Fruit fly (Drosophila melanogaster) whole organism, embryonic: Measurements from ENCODE around the gene Psa.

Experiments
- CG10431 ChIP-seq: fragments of 200-800 bp; sonication (Bioruptor generic); optimal IDR thresholded peaks from 3 replicates; lab custom pipeline; 2018; ENCODE audit warnings: missing biosample characterization, mild to moderate bottlenecking, missing genetic modification characterization
- CG13424 ChIP-seq: fragments of 200-800 bp; sonication (Bioruptor generic); optimal IDR thresholded peaks from 2 replicates; lab custom pipeline; 2019; ENCODE audit warnings: missing biosample characterization, mild to moderate bottlenecking, missing genetic modification characterization, moderate library complexity
- CG13775 ChIP-seq: fragments of 200-800 bp; sonication (Bioruptor generic); optimal IDR thresholded peaks from 3 replicates; lab custom pipeline; 2017; ENCODE audit warnings: missing biosample characterization, mild to moderate bottlenecking, missing genetic modification characterization
- CG14050 ChIP-seq: fragments of 200-800 bp; sonication (Bioruptor generic); IDR thresholded peaks from 3 replicates; pipeline ENCODE4 v1.3.6; 2022; ENCODE audit warnings: missing biosample characterization, missing genetic modification characterization
- CG17385 ChIP-seq: fragments of 200-800 bp; sonication (Bioruptor generic); optimal IDR thresholded peaks from 3 replicates; lab custom pipeline; 2018; ENCODE audit warnings: missing biosample characterization, mild to moderate bottlenecking, missing genetic modification characterization
- CG17612 ChIP-seq: fragments of 200-800 bp; sonication (Bioruptor generic); IDR thresholded peaks from 2 replicates; pipeline ENCODE4 v1.3.6; 2022; ENCODE audit warnings: missing biosample characterization, missing genetic modification characterization
- CG1832 ChIP-seq: fragments of 200-800 bp; sonication (Bioruptor generic); optimal IDR thresholded peaks from 2 replicates; lab custom pipeline; 2017; ENCODE audit warnings: missing biosample characterization, mild to moderate bottlenecking, missing genetic modification characterization, inconsistent platforms
- CG18619 ChIP-seq: fragments of 200-800 bp; sonication (Bioruptor generic); optimal IDR thresholded peaks from 3 replicates; lab custom pipeline; 2017; ENCODE audit warnings: missing biosample characterization, mild to moderate bottlenecking, missing genetic modification characterization
- CG2678 ChIP-seq: fragments of 200-800 bp; sonication (Bioruptor generic); optimal IDR thresholded peaks from 3 replicates; lab custom pipeline; 2019; ENCODE audit warnings: missing biosample characterization, mild to moderate bottlenecking, missing genetic modification characterization, moderate library complexity
- CG30403 ChIP-seq: fragments of 200-800 bp; sonication (Bioruptor generic); optimal IDR thresholded peaks from 3 replicates; lab custom pipeline; 2016; ENCODE audit warnings: missing biosample characterization, missing genetic modification characterization
- CG3995 ChIP-seq: fragments of 200-800 bp; sonication (Bioruptor generic); optimal IDR thresholded peaks from 3 replicates; lab custom pipeline; 2016; ENCODE audit warnings: missing biosample characterization, missing genetic modification characterization
- CG6254 ChIP-seq: fragments of 200-800 bp; sonication (Bioruptor generic); optimal IDR thresholded peaks from 3 replicates; lab custom pipeline; 2017; ENCODE audit warnings: mild to moderate bottlenecking, missing biosample characterization, missing genetic modification reagents, missing genetic modification characterization
- CG7271 ChIP-seq: fragments of 200-800 bp; sonication (Bioruptor generic); optimal IDR thresholded peaks from 2 replicates; lab custom pipeline; 2018; ENCODE audit warnings: missing biosample characterization, mild to moderate bottlenecking, missing genetic modification characterization, moderate library complexity
- CG7928 ChIP-seq: fragments of 200-800 bp; sonication (Bioruptor generic); optimal IDR thresholded peaks from 2 replicates; lab custom pipeline; 2017; ENCODE audit warnings: missing biosample characterization, mild to moderate bottlenecking, missing genetic modification characterization
- CG8359 ChIP-seq: fragments of 200-800 bp; sonication (Bioruptor generic); optimal IDR thresholded peaks from 2 replicates; lab custom pipeline; 2017; ENCODE audit warnings: missing biosample characterization, mild to moderate bottlenecking, missing genetic modification characterization, borderline replicate concordance
- CG8478 ChIP-seq: fragments of >200 bp; optimal IDR thresholded peaks from 2 replicates; lab custom pipeline; 2018
- CG9609 ChIP-seq: fragments of 200-800 bp; sonication (Bioruptor generic); optimal IDR thresholded peaks from 3 replicates; lab custom pipeline; 2016; ENCODE audit warnings: missing biosample characterization, missing genetic modification characterization
- CG9876 ChIP-seq: fragments of 200-800 bp; sonication (Bioruptor generic); optimal IDR thresholded peaks from 2 replicates; lab custom pipeline; 2016; ENCODE audit warnings: missing biosample characterization, missing genetic modification characterization
- CG9932 ChIP-seq: fragments of 200-800 bp; sonication (Bioruptor generic); IDR thresholded peaks from 2 replicates; pipeline ENCODE4 v1.3.6; 2022; ENCODE audit warnings: missing biosample characterization, missing genetic modification characterization
- Dek ChIP-seq: fragments of 200-800 bp; sonication (Bioruptor generic); optimal IDR thresholded peaks from 3 replicates; lab custom pipeline; 2019; ENCODE audit warnings: missing biosample characterization, mild to moderate bottlenecking, missing genetic modification characterization, moderate library complexity
- Dip3 ChIP-seq: fragments of 200-800 bp; sonication (Bioruptor generic); optimal IDR thresholded peaks from 3 replicates; lab custom pipeline; 2016; ENCODE audit warnings: missing biosample characterization, missing genetic modification characterization
- Drgx ChIP-seq: fragments of 200-800 bp; sonication (Bioruptor generic); IDR thresholded peaks from 2 replicates; pipeline ENCODE4 v1.3.6; 2022; ENCODE audit warnings: missing biosample characterization, missing genetic modification characterization
- HHEX ChIP-seq: fragments of 200-800 bp; sonication (Bioruptor generic); optimal IDR thresholded peaks from 3 replicates; lab custom pipeline; 2017; ENCODE audit warnings: missing biosample characterization, mild to moderate bottlenecking, missing genetic modification characterization, missing genetic modification reagents
- HLH3B ChIP-seq: fragments of 200-800 bp; sonication (Bioruptor generic); IDR thresholded peaks from 2 replicates; pipeline ENCODE4 v1.3.6; 2022; ENCODE audit warnings: missing biosample characterization, missing genetic modification characterization
- Hmr ChIP-seq: fragments of 200-800 bp; sonication (Bioruptor generic); optimal IDR thresholded peaks from 3 replicates; lab custom pipeline; 2017; ENCODE audit warnings: mild to moderate bottlenecking, missing biosample characterization, missing genetic modification reagents, missing genetic modification characterization
- Hsf ChIP-seq: fragments of 200-800 bp; sonication (Bioruptor generic); optimal IDR thresholded peaks from 3 replicates; lab custom pipeline; 2016; ENCODE audit warnings: missing biosample characterization, missing genetic modification characterization
- Mad ChIP-seq: fragments of 200-800 bp; sonication (Bioruptor generic); optimal IDR thresholded peaks from 2 replicates; lab custom pipeline; 2016; ENCODE audit warnings: missing biosample characterization, missing genetic modification characterization
- NC2β ChIP-seq: fragments of 200-800 bp; sonication (Bioruptor generic); optimal IDR thresholded peaks from 2 replicates; lab custom pipeline; 2016; ENCODE audit warnings: missing biosample characterization, missing genetic modification characterization
- Ssrp ChIP-seq: fragments of 200-800 bp; sonication (Bioruptor generic); optimal IDR thresholded peaks from 2 replicates; lab custom pipeline; 2018; ENCODE audit warnings: missing biosample characterization, mild to moderate bottlenecking, missing genetic modification characterization, moderate library complexity
- Taf1 ChIP-seq: fragments of 200-800 bp; sonication (Bioruptor generic); IDR thresholded peaks from 2 replicates; pipeline ENCODE4 v1.3.6; 2022; ENCODE audit warnings: missing biosample characterization, missing genetic modification characterization
- ci ChIP-seq: fragments of 200-800 bp; sonication (Bioruptor generic); IDR thresholded peaks from 3 replicates; pipeline ENCODE4 v1.3.6; 2022; ENCODE audit warnings: missing biosample characterization, missing genetic modification characterization
- dan ChIP-seq: fragments of 200-800 bp; sonication (Bioruptor generic); IDR thresholded peaks from 2 replicates; pipeline ENCODE4 v1.3.6; 2022; ENCODE audit warnings: missing biosample characterization, missing genetic modification characterization
- dmrt11E ChIP-seq: fragments of 200-800 bp; sonication (Bioruptor generic); optimal IDR thresholded peaks from 3 replicates; lab custom pipeline; 2018; ENCODE audit warnings: missing biosample characterization, mild to moderate bottlenecking, missing genetic modification characterization, moderate library complexity
- dysf ChIP-seq: fragments of 200-800 bp; sonication (Bioruptor generic); IDR thresholded peaks from 3 replicates; pipeline ENCODE4 v1.3.6; 2022; ENCODE audit warnings: missing biosample characterization, missing genetic modification characterization
- eyg ChIP-seq: fragments of 200-800 bp; sonication (Bioruptor generic); optimal IDR thresholded peaks from 3 replicates; lab custom pipeline; 2016; ENCODE audit warnings: missing biosample characterization, missing genetic modification characterization
- ftz-f1 ChIP-seq: fragments of 200-800 bp; sonication (Bioruptor generic); optimal IDR thresholded peaks from 2 replicates; lab custom pipeline; 2016; ENCODE audit warnings: missing biosample characterization, missing genetic modification characterization
- gem ChIP-seq: fragments of 200-800 bp; sonication (Bioruptor generic); optimal IDR thresholded peaks from 2 replicates; lab custom pipeline; 2019; ENCODE audit warnings: missing biosample characterization, mild to moderate bottlenecking, missing genetic modification characterization, moderate library complexity
- grau ChIP-seq: fragments of 200-800 bp; optimal IDR thresholded peaks from 3 replicates; lab custom pipeline; 2019; ENCODE audit warnings: missing biosample characterization, mild to moderate bottlenecking, missing genetic modification characterization, moderate library complexity
- ind ChIP-seq: fragments of 200-800 bp; sonication (Bioruptor generic); optimal IDR thresholded peaks from 3 replicates; lab custom pipeline; 2016; ENCODE audit warnings: missing biosample characterization, missing genetic modification characterization
- klu ChIP-seq: fragments of 200-800 bp; sonication (Bioruptor generic); IDR thresholded peaks from 2 replicates; pipeline ENCODE4 v1.3.6; 2022; ENCODE audit warnings: missing biosample characterization, missing genetic modification characterization
- lab ChIP-seq: fragments of 200-800 bp; sonication (Bioruptor generic); optimal IDR thresholded peaks from 3 replicates; lab custom pipeline; 2017; ENCODE audit warnings: missing biosample characterization, missing genetic modification characterization, mild to moderate bottlenecking, moderate library complexity, missing genetic modification reagents
- lbe ChIP-seq: fragments of 200-800 bp; sonication (Bioruptor generic); optimal IDR thresholded peaks from 2 replicates; lab custom pipeline; 2016; ENCODE audit warnings: missing biosample characterization, mild to moderate bottlenecking, missing genetic modification characterization
- rib ChIP-seq: fragments of 200-800 bp; sonication (Bioruptor generic); IDR thresholded peaks from 2 replicates; pipeline ENCODE4 v1.3.6; 2022; ENCODE audit warnings: missing biosample characterization, missing genetic modification characterization
- row ChIP-seq: fragments of 200-800 bp; sonication (Bioruptor generic); IDR thresholded peaks from 3 replicates; pipeline ENCODE4 v1.3.6; 2022; ENCODE audit warnings: missing biosample characterization, missing genetic modification characterization
- schlank ChIP-seq: fragments of 200-800 bp; sonication (Bioruptor generic); optimal IDR thresholded peaks from 2 replicates; lab custom pipeline; 2018; ENCODE audit warnings: missing biosample characterization, mild to moderate bottlenecking, missing genetic modification characterization
- tll ChIP-seq, 2 experiments: fragments of 200-800 bp in 1 of 2; fragments of >200 bp in 1 of 2; sonication (Bioruptor generic) in 1 of 2; optimal IDR thresholded peaks; 2 replicates each; lab custom pipeline; 2017 to 2019; ENCODE audit warnings: missing biosample characterization in 2 of 2, missing genetic modification characterization in 2 of 2, mild to moderate bottlenecking in 1 of 2, moderate library complexity in 1 of 2
- twi ChIP-seq: fragments of 200-800 bp; optimal IDR thresholded peaks from 2 replicates; lab custom pipeline; 2019; ENCODE audit warnings: missing biosample characterization, mild to moderate bottlenecking, missing genetic modification characterization, moderate library complexity
- yki ChIP-seq: fragments of >200 bp; optimal IDR thresholded peaks from 3 replicates; lab custom pipeline; 2018

The Psa gene

dm6 chr3L:1565092-1565491, 62.4 kb downstream of the Psa start, which contains the start of gene CG12003:
Gene CG12003 (plus strand): TSS chr3L:1565392.
- no peak for TF ChIP-seq HHEX (GFP tag; lab: Kevin White, UChicago)
- TF ChIP-seq CG14050 (GFP tag; lab: Robert Waterston, UW), result no peak
- no peak for TF ChIP-seq ftz-f1 (GFP tag; lab: Kevin White, UChicago)
- no peak for TF ChIP-seq CG18619
- no peak for TF ChIP-seq NC2β (GFP tag; lab: Kevin White, UChicago)
- TF ChIP-seq Mad, result no peak
- TF ChIP-seq row (GFP tag; lab: Robert Waterston, UW), result no peak
- no peak for TF ChIP-seq CG13424 (tag; lab: Kevin White, UChicago)
- TF ChIP-seq CG8359, result no peak

- TF ChIP-seq yki (no peak), grau (peak; percentile 17), schlank (tag; lab: Kevin White, UChicago) (no peak), CG1832 (no peak), Ssrp (tag; lab: Kevin White, UChicago) (peak; percentile 1), lbe (GFP tag; lab: Kevin White, UChicago) (no peak), ci (GFP tag; lab: Robert Waterston, UW) (peak; percentile 65), ftz-f1 (GFP tag; lab: Kevin White, UChicago) (no peak), Taf1 (GFP tag; lab: Robert Waterston, UW) (no peak; the same call in 1 of the 2 replicates), Dek (tag; lab: Kevin White, UChicago) (no peak), CG6254 (peak; percentile 99), CG9609 (no peak), Hmr (peak; percentile 10), CG17612 (GFP tag; lab: Robert Waterston, UW) (0 out of 2 replicates have a peak, but pooled peaks have one; percentile 8), CG17385 (GFP tag; lab: Kevin White, UChicago) (peak; percentile 87), CG7928 (GFP tag; lab: Kevin White, UChicago) (no peak), dysf (peak; percentile 44; the same call in 1 of the 3 replicates), CG7271 (tag; lab: Kevin White, UChicago) (no peak), Hsf (no peak), Dip3 (GFP tag; lab: Kevin White, UChicago) (no peak), CG3995 (GFP tag; lab: Kevin White, UChicago) (peak; percentile 55), CG13775 (GFP tag; lab: Kevin White, UChicago) (peak; percentile 22), eyg (GFP tag; lab: Kevin White, UChicago) (no peak), CG30403 (GFP tag; lab: Kevin White, UChicago) (peak; percentile 68), Drgx (GFP tag; lab: Robert Waterston, UW) (no peak), CG9932 (GFP tag; lab: Robert Waterston, UW) (peak; percentile 27; the same call in 1 of the 2 replicates), CG10431 (GFP tag; lab: Kevin White, UChicago) (no peak), CG9876 (GFP tag; lab: Kevin White, UChicago) (no peak), ind (GFP tag; lab: Kevin White, UChicago) (no peak), CG2678 (no peak), twi (tag; lab: Kevin White, UChicago) (no peak), HLH3B (no peak), rib (GFP tag; lab: Robert Waterston, UW) (no peak), gem (tag; lab: Kevin White, UChicago) (no peak), tll (GFP tag; optimal IDR thresholded peaks at IDR 0.05; lab: Kevin White, UChicago) (peak in 1 of 2 experiments; percentile 68), CG8478 (no peak), dan (GFP tag; lab: Robert Waterston, UW) (no peak), dmrt11E (tag; lab: Kevin White, UChicago) (peak; percentile 32), lab (GFP tag; lab: Kevin White, UChicago) (peak; percentile 42), klu (GFP tag; lab: Robert Waterston, UW) (peak; percentile 92)
Observed at dm6 chr3L:1568225-1569161, 65.8 kb downstream of the Psa start, which contains the start of gene CG7879. Gene CG7879 (minus strand): TSS chr3L:1568608.
